Fruit fly (Drosophila melanogaster) whole organism, embryonic: Measurements from ENCODE around the gene ClpX.
A peak's percentile ranks its signal among the peaks of the same experiment; 100 is the strongest.

Experiments used
- Bdp1 ChIP-seq: fragments of 200-800 bp; sonication (Bioruptor generic); optimal IDR thresholded peaks from 3 replicates; lab custom pipeline; 2016; ENCODE audit warnings: missing biosample characterization, missing genetic modification characterization
- BtbVII ChIP-seq: fragments of 200-800 bp; sonication (Bioruptor generic); optimal IDR thresholded peaks from 3 replicates; lab custom pipeline; 2017; ENCODE audit warnings: missing biosample characterization, mild to moderate bottlenecking, missing genetic modification characterization
- CG12104 ChIP-seq: fragments of 200-800 bp; sonication (Bioruptor generic); optimal IDR thresholded peaks from 3 replicates; lab custom pipeline; 2016; ENCODE audit warnings: missing biosample characterization, missing genetic modification characterization
- CG12769 ChIP-seq: fragments of 200-800 bp; sonication (Bioruptor generic); optimal IDR thresholded peaks from 2 replicates; lab custom pipeline; 2019; ENCODE audit warnings: missing biosample characterization, mild to moderate bottlenecking, missing genetic modification characterization, moderate library complexity
- CG12942 ChIP-seq: fragments of 200-800 bp; sonication (Bioruptor generic); optimal IDR thresholded peaks from 3 replicates; lab custom pipeline; 2016; ENCODE audit warnings: missing biosample characterization, missing genetic modification characterization
- CG15011 ChIP-seq: fragments of 200-800 bp; sonication (Bioruptor generic); optimal IDR thresholded peaks from 3 replicates; lab custom pipeline; 2018; ENCODE audit warnings: missing biosample characterization, mild to moderate bottlenecking, missing genetic modification characterization
- CG17328 ChIP-seq: fragments of 200-800 bp; sonication (Bioruptor generic); IDR thresholded peaks from 2 replicates; pipeline ENCODE4 v1.3.6; 2022; ENCODE audit warnings: missing biosample characterization, missing genetic modification characterization
- CG2116 ChIP-seq: fragments of 200-800 bp; sonication (Bioruptor generic); optimal IDR thresholded peaks from 3 replicates; lab custom pipeline; 2018; ENCODE audit warnings: missing biosample characterization, mild to moderate bottlenecking, missing genetic modification characterization
- CG30020 ChIP-seq: fragments of 200-800 bp; optimal IDR thresholded peaks from 2 replicates; lab custom pipeline; 2019; ENCODE audit warnings: missing biosample characterization, mild to moderate bottlenecking, missing genetic modification characterization, moderate library complexity
- CG31224 ChIP-seq: fragments of 200-800 bp; sonication (Bioruptor generic); IDR thresholded peaks from 2 replicates; pipeline ENCODE4 v1.3.6; 2022; ENCODE audit warnings: missing biosample characterization, missing genetic modification characterization
- CG32532 ChIP-seq: fragments of 200-800 bp; sonication (Bioruptor generic); IDR thresholded peaks from 2 replicates; pipeline ENCODE4 v1.3.6; 2022; ENCODE audit warnings: missing biosample characterization, missing genetic modification characterization
- CG32767 ChIP-seq: fragments of 200-800 bp; sonication (Bioruptor generic); IDR thresholded peaks from 2 replicates; pipeline ENCODE4 v1.3.6; 2022; ENCODE audit warnings: missing biosample characterization, missing genetic modification characterization
- CG3838 ChIP-seq: fragments of 200-800 bp; sonication (Bioruptor generic); optimal IDR thresholded peaks from 3 replicates; lab custom pipeline; 2016; ENCODE audit warnings: missing biosample characterization, missing genetic modification characterization
- CG3847 ChIP-seq: fragments of 200-800 bp; sonication (Bioruptor generic); IDR thresholded peaks from 2 replicates; pipeline ENCODE4 v1.3.6; 2022; ENCODE audit warnings: missing biosample characterization, missing genetic modification characterization
- CG42726 ChIP-seq: fragments of 200-800 bp; sonication (Bioruptor generic); IDR thresholded peaks from 2 replicates; pipeline ENCODE4 v1.3.6; 2022; ENCODE audit warnings: missing biosample characterization, missing genetic modification characterization; ENCODE audit not compliant: partially characterized antibody
- CG6654 ChIP-seq: fragments of 200-800 bp; sonication (Bioruptor generic); optimal IDR thresholded peaks from 2 replicates; lab custom pipeline; 2017; ENCODE audit warnings: missing biosample characterization, mild to moderate bottlenecking, missing genetic modification characterization
- CG7963 ChIP-seq: fragments of 200-800 bp; sonication (Bioruptor generic); IDR thresholded peaks from 3 replicates; pipeline ENCODE4 v1.3.6; 2022; ENCODE audit warnings: missing biosample characterization, missing genetic modification characterization; ENCODE audit not compliant: partially characterized antibody
- CG9609 ChIP-seq: fragments of 200-800 bp; sonication (Bioruptor generic); optimal IDR thresholded peaks from 3 replicates; lab custom pipeline; 2016; ENCODE audit warnings: missing biosample characterization, missing genetic modification characterization
- Dip3 ChIP-seq: fragments of 200-800 bp; sonication (Bioruptor generic); optimal IDR thresholded peaks from 3 replicates; lab custom pipeline; 2016; ENCODE audit warnings: missing biosample characterization, missing genetic modification characterization
- Fer3 ChIP-seq: fragments of 200-800 bp; sonication (Bioruptor generic); optimal IDR thresholded peaks from 2 replicates; lab custom pipeline; 2018; ENCODE audit warnings: missing biosample characterization, mild to moderate bottlenecking, missing genetic modification characterization, moderate library complexity
- HLH3B ChIP-seq: fragments of 200-800 bp; sonication (Bioruptor generic); IDR thresholded peaks from 2 replicates; pipeline ENCODE4 v1.3.6; 2022; ENCODE audit warnings: missing biosample characterization, missing genetic modification characterization
- Jarid2 ChIP-seq: fragments of 200-800 bp; sonication (Bioruptor generic); optimal IDR thresholded peaks from 3 replicates; lab custom pipeline; 2017; ENCODE audit warnings: mild to moderate bottlenecking, missing biosample characterization, missing genetic modification reagents, missing genetic modification characterization
- MBD-R2 ChIP-seq: fragments of 200-800 bp; sonication (Bioruptor generic); IDR thresholded peaks from 2 replicates; pipeline ENCODE4 v1.3.6; 2022; ENCODE audit warnings: missing biosample characterization, missing genetic modification characterization
- NC2α ChIP-seq: fragments of 200-800 bp; sonication (Bioruptor generic); optimal IDR thresholded peaks from 2 replicates; lab custom pipeline; 2016; ENCODE audit warnings: missing biosample characterization, missing genetic modification characterization
- Rfx ChIP-seq: fragments of 200-800 bp; sonication (Bioruptor generic); IDR thresholded peaks from 2 replicates; pipeline ENCODE4 v1.3.6; 2022; ENCODE audit warnings: missing biosample characterization, missing genetic modification characterization
- Side ChIP-seq: fragments of 200-800 bp; sonication (Bioruptor generic); optimal IDR thresholded peaks from 2 replicates; lab custom pipeline; 2016; ENCODE audit warnings: missing biosample characterization, missing genetic modification characterization
- Stat92E ChIP-seq, 3 experiments: fragments of >200 bp in 2 of 3; fragments of 200-800 bp in 1 of 3; sonication (Bioruptor generic) in 1 of 3; optimal IDR thresholded peaks; 2 replicates each; lab custom pipeline; 2017 to 2019; ENCODE audit warnings: missing biosample characterization in 3 of 3, missing genetic modification characterization in 3 of 3, mild to moderate bottlenecking in 1 of 3, moderate library complexity in 1 of 3
- Usf ChIP-seq: fragments of 200-800 bp; sonication (Bioruptor generic); optimal IDR thresholded peaks from 2 replicates; lab custom pipeline; 2017; ENCODE audit warnings: missing genotype, missing biosample characterization, missing genetic modification characterization
- YL-1 ChIP-seq: fragments of 200-800 bp; sonication (Bioruptor generic); optimal IDR thresholded peaks from 3 replicates; lab custom pipeline; 2017; ENCODE audit warnings: missing biosample characterization, mild to moderate bottlenecking, missing genetic modification characterization
- bigmax ChIP-seq: fragments of 200-800 bp; sonication (Bioruptor generic); optimal IDR thresholded peaks from 2 replicates; lab custom pipeline; 2018; ENCODE audit warnings: missing biosample characterization, mild to moderate bottlenecking, missing genetic modification characterization
- bsh ChIP-seq, 2 experiments: fragments of 200-800 bp; sonication (Bioruptor generic); optimal IDR thresholded peaks; 2 replicates each; lab custom pipeline; 2017 to 2018; ENCODE audit warnings: mild to moderate bottlenecking in 2 of 2, missing biosample characterization in 2 of 2, missing genetic modification characterization in 2 of 2, moderate library complexity in 1 of 2
- danr ChIP-seq: fragments of 200-800 bp; sonication (Bioruptor generic); IDR thresholded peaks from 2 replicates; pipeline ENCODE4 v1.3.6; 2022; ENCODE audit warnings: missing biosample characterization, missing genetic modification characterization
- dati ChIP-seq: fragments of 200-800 bp; sonication (Bioruptor generic); IDR thresholded peaks from 2 replicates; pipeline ENCODE4 v1.3.6; 2022; ENCODE audit warnings: missing biosample characterization, missing genetic modification characterization
- dm ChIP-seq: fragments of 200-800 bp; sonication (Bioruptor generic); optimal IDR thresholded peaks from 3 replicates; lab custom pipeline; 2016; ENCODE audit warnings: missing biosample characterization, missing genetic modification characterization
- emc ChIP-seq: fragments of 200-800 bp; sonication (Bioruptor generic); optimal IDR thresholded peaks from 2 replicates; lab custom pipeline; 2016; ENCODE audit warnings: missing biosample characterization, missing genetic modification characterization
- fd102C ChIP-seq: fragments of 200-800 bp; sonication (Bioruptor generic); optimal IDR thresholded peaks from 2 replicates; lab custom pipeline; 2018; ENCODE audit warnings: missing biosample characterization, mild to moderate bottlenecking, missing genetic modification characterization, moderate library complexity
- fd64A ChIP-seq: fragments of 200-800 bp; sonication (Bioruptor generic); optimal IDR thresholded peaks from 3 replicates; lab custom pipeline; 2018; ENCODE audit warnings: missing biosample characterization, mild to moderate bottlenecking, missing genetic modification characterization
- fru ChIP-seq: fragments of >200 bp; optimal IDR thresholded peaks from 2 replicates; lab custom pipeline; 2017
- grau ChIP-seq: fragments of 200-800 bp; optimal IDR thresholded peaks from 3 replicates; lab custom pipeline; 2019; ENCODE audit warnings: missing biosample characterization, mild to moderate bottlenecking, missing genetic modification characterization, moderate library complexity
- h ChIP-seq: fragments of >200 bp; optimal IDR thresholded peaks from 2 replicates; lab custom pipeline; 2017
- hth ChIP-seq: fragments of >200 bp; optimal IDR thresholded peaks from 2 replicates; lab custom pipeline; 2017; ENCODE audit warnings: inconsistent platforms
- lov ChIP-seq, 2 experiments: fragments of 200-800 bp in 1 of 2; fragments of >200 bp in 1 of 2; sonication (Bioruptor generic) in 1 of 2; IDR thresholded peaks in 1 of 2; optimal IDR thresholded peaks in 1 of 2; 2 replicates in 1 of 2; 3 replicates in 1 of 2; pipeline versions ENCODE4 v1.3.6 to Lab custom; 2017 to 2022; ENCODE audit warnings: missing biosample characterization in 1 of 2, missing genetic modification characterization in 1 of 2
- nerfin-1 ChIP-seq: fragments of 200-800 bp; sonication (Bioruptor generic); optimal IDR thresholded peaks from 3 replicates; lab custom pipeline; 2019; ENCODE audit warnings: missing biosample characterization, mild to moderate bottlenecking, missing genetic modification characterization, moderate library complexity
- nerfin-2 ChIP-seq: fragments of 200-800 bp; sonication (Bioruptor generic); IDR thresholded peaks from 2 replicates; pipeline ENCODE4 v1.3.6; 2022; ENCODE audit warnings: missing biosample characterization, missing genetic modification characterization; ENCODE audit not compliant: partially characterized antibody
- pfk ChIP-seq: fragments of 200-800 bp; sonication (Bioruptor generic); optimal IDR thresholded peaks from 2 replicates; lab custom pipeline; 2018; ENCODE audit warnings: missing biosample characterization, mild to moderate bottlenecking, missing genetic modification characterization, moderate library complexity
- prd ChIP-seq, 3 experiments: fragments of >200 bp in 2 of 3; fragments of 200-800 bp in 1 of 3; sonication (Bioruptor generic) in 1 of 3; optimal IDR thresholded peaks in 2 of 3; IDR thresholded peaks in 1 of 3; 2 replicates in 2 of 3; 3 replicates in 1 of 3; pipeline versions ENCODE4 v1.3.6 to Lab custom; 2017 to 2022; ENCODE audit warnings: missing biosample characterization in 1 of 3, missing genetic modification characterization in 1 of 3
- sima ChIP-seq: fragments of 200-800 bp; sonication (Bioruptor generic); optimal IDR thresholded peaks from 2 replicates; lab custom pipeline; 2016; ENCODE audit warnings: missing biosample characterization, missing genetic modification characterization
- unc-4 ChIP-seq: fragments of 200-800 bp; sonication (Bioruptor generic); IDR thresholded peaks from 2 replicates; pipeline ENCODE4 v1.3.6; 2022; ENCODE audit warnings: missing biosample characterization, missing genetic modification characterization; ENCODE audit not compliant: partially characterized antibody
- vfl ChIP-seq: fragments of 200-800 bp; sonication (Bioruptor generic); optimal IDR thresholded peaks from 2 replicates; lab custom pipeline; 2016; ENCODE audit warnings: missing biosample characterization, missing genetic modification characterization
- zen2 ChIP-seq: fragments of 200-800 bp; sonication (Bioruptor generic); IDR thresholded peaks from 3 replicates; pipeline ENCODE4 v1.3.6; 2022; ENCODE audit warnings: missing biosample characterization, missing genetic modification characterization; ENCODE audit not compliant: partially characterized antibody

Gene ClpX

dm6 chr3R:19891363-19891762, 12.1 kb downstream of the ClpX start (continued):
- TF ChIP-seq CG6654 (GFP tag; lab: Kevin White, UChicago) (no peak), dm (GFP tag; lab: Kevin White, UChicago) (no peak), grau (tag; lab: Kevin White, UChicago) (no peak), CG12769 (tag; lab: Kevin White, UChicago) (peak; percentile 85), prd (optimal IDR thresholded peaks at IDR 0.05; lab: Kevin White, UChicago) (no peak), prd (GFP tag; IDR thresholded peaks at IDR 0.05; lab: Robert Waterston, UW) (0 out of 3 replicates have a peak, but pooled peaks have one; percentile 6), CG17328 (GFP tag; lab: Robert Waterston, UW) (no peak), Bdp1 (GFP tag; lab: Kevin White, UChicago) (no peak), nerfin-2 (no peak), CG3847 (GFP tag; lab: Robert Waterston, UW) (no peak), CG42726 (no peak), emc (no peak), pfk (peak; percentile 71), CG30020 (tag; lab: Kevin White, UChicago) (no peak), HLH3B (GFP tag; lab: Robert Waterston, UW) (peak; percentile 23; the same call in 1 of the 2 replicates), h (lab: Kevin White, UChicago) (no peak), dati (GFP tag; lab: Robert Waterston, UW) (no peak), Side (GFP tag; lab: Kevin White, UChicago) (no peak), Jarid2 (GFP tag; lab: Kevin White, UChicago) (no peak), Usf (GFP tag; lab: Kevin White, UChicago) (no peak), CG2116 (GFP tag; lab: Kevin White, UChicago) (no peak), unc-4 (GFP tag; lab: Robert Waterston, UW) (no peak), CG3838 (GFP tag; lab: Kevin White, UChicago) (no peak), danr (GFP tag; lab: Robert Waterston, UW) (no peak), fd64A (GFP tag; lab: Kevin White, UChicago) (no peak), CG32767 (GFP tag; lab: Robert Waterston, UW) (no peak), vfl (GFP tag; lab: Kevin White, UChicago) (no peak), MBD-R2 (GFP tag; lab: Robert Waterston, UW) (no peak), lov (optimal IDR thresholded peaks at IDR 0.05; lab: Kevin White, UChicago) (no peak), lov (GFP tag; IDR thresholded peaks at IDR 0.05; lab: Robert Waterston, UW) (no peak), NC2α (GFP tag; lab: Kevin White, UChicago) (no peak), CG15011 (no peak), Fer3 (tag; lab: Kevin White, UChicago) (no peak), fru (lab: Kevin White, UChicago) (no peak), CG12942 (GFP tag; lab: Kevin White, UChicago) (no peak), Stat92E (GFP tag; optimal IDR thresholded peaks at IDR 0.05; lab: Kevin White, UChicago) (no peak), CG32532 (GFP tag; lab: Robert Waterston, UW) (peak; percentile 10; the same call in 1 of the 2 replicates), CG31224 (GFP tag; lab: Robert Waterston, UW) (no peak), CG7963 (GFP tag; lab: Robert Waterston, UW) (no peak), nerfin-1 (tag; lab: Kevin White, UChicago) (no peak), BtbVII (GFP tag; lab: Kevin White, UChicago) (no peak), Dip3 (GFP tag; lab: Kevin White, UChicago) (no peak), CG12104 (GFP tag; lab: Kevin White, UChicago) (no peak), zen2 (no peak), Rfx (GFP tag; lab: Robert Waterston, UW) (no peak), hth (lab: Kevin White, UChicago) (no peak), YL-1 (no peak), bigmax (GFP tag; lab: Kevin White, UChicago) (no peak), CG9609 (GFP tag; lab: Kevin White, UChicago) (no peak), fd102C (GFP tag; lab: Kevin White, UChicago) (no peak), bsh (GFP tag; optimal IDR thresholded peaks at IDR 0.05; lab: Kevin White, UChicago) (no peak), sima (GFP tag; lab: Kevin White, UChicago) (no peak)
- TF ChIP-seq, all 482 proteins: peak for 25
